Fruit fly (Drosophila melanogaster): ENCODE data around the gene Pfdn4.

- TF ChIP-seq CTCF (optimal IDR thresholded peaks at IDR 0.05) (no peak), CG8478 (optimal IDR thresholded peaks at IDR 0.05) (no peak)
Measured at dm6 chr3L:5359208-5360003, 8.4 kb downstream of the Pfdn4 start, which contains the start of gene Klp64D.

Measured in S2 (cell line).